Fruit fly (Drosophila melanogaster) whole organism: Measurements from ENCODE around the gene CG31145.

Experiments
- CG8478 ChIP-seq: fragments of >200 bp; optimal IDR thresholded peaks from 2 replicates; lab custom pipeline; 2018; ENCODE audit warnings: inconsistent platforms
- Dll ChIP-seq: fragments of >200 bp; optimal IDR thresholded peaks from 2 replicates; lab custom pipeline; 2017
- EcR ChIP-seq, 2 experiments: fragments of >200 bp; optimal IDR thresholded peaks; 2 replicates each; lab custom pipeline; 2017; ENCODE audit warnings: missing biosample characterization in 2 of 2, missing genetic modification characterization in 2 of 2, missing genetic modification reagents in 2 of 2
- pan ChIP-seq: fragments of >200 bp; optimal IDR thresholded peaks from 2 replicates; lab custom pipeline; 2017
- psq ChIP-seq: fragments of >200 bp; optimal IDR thresholded peaks from 2 replicates; lab custom pipeline; 2017
- usp ChIP-seq: fragments of >200 bp; optimal IDR thresholded peaks from 2 replicates; lab custom pipeline; 2017; ENCODE audit warnings: missing biosample characterization, missing genetic modification characterization, mixed read lengths

Gene CG31145

dm6 chr3R:23598934-23599333, 70.5 kb downstream of the CG31145 start, which contains the start of gene CG10183:
Gene CG10183, minus strand, starts transcription at chr3R:23599034.
- no peak for TF ChIP-seq pan (lab: Kevin White, UChicago)
- TF ChIP-seq CG8478 (lab: Kevin White, UChicago): no peak

DNA sequence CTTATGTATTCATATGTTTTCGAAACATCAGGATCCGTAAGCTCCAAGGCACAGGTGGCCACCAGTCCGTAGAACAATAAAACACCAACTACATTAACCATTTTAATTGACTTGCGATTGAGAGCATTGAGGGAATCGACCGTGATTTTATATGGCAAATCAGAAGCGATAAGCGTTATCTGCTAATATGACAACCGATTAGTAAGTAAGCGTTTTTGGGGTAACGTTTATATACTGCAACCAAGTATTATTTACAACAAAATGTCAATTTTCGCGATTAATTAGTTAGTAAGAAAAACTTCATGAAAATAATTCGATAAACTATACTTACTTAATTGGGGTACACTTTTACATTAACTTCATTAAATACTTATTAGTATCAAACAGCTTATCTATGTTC, 73.3 kb downstream of the CG31145 start, which contains the start of gene CG16723:
TSS of gene CG16723 (minus strand) at position 101 of the 400 bp plus-strand sequence.
- no peak for TF ChIP-seq CG8478 (lab: Kevin White, UChicago)
- no peak for TF ChIP-seq usp (GFP tag; lab: Kevin White, UChicago)
- no peak for TF ChIP-seq pan (lab: Kevin White, UChicago)
- TF ChIP-seq psq (lab: Kevin White, UChicago): no peak
- no peak for TF ChIP-seq EcR (GFP tag; optimal IDR thresholded peaks at IDR 0.05; lab: Kevin White, UChicago)
- TF ChIP-seq Dll: no peak

- TF ChIP-seq psq (lab: Kevin White, UChicago) (no peak), CG8478 (lab: Kevin White, UChicago) (no peak), usp (GFP tag; lab: Kevin White, UChicago) (no peak), EcR (GFP tag; optimal IDR thresholded peaks at IDR 0.05; lab: Kevin White, UChicago) (no peak)
These were observed 76.8 kb downstream of the CG31145 start, which contains the start of gene CG33337 for dm6 chr3R:23592669-23593068. Gene CG33337, minus strand, starts transcription at chr3R:23592769.

- no peak for TF ChIP-seq pan (lab: Kevin White, UChicago)
These were observed 79.7 kb downstream of the CG31145 start, which contains the start of gene CG10182 for dm6 chr3R:23589719-23590118. Gene CG10182, minus strand, starts transcription at chr3R:23589819.

DNA sequence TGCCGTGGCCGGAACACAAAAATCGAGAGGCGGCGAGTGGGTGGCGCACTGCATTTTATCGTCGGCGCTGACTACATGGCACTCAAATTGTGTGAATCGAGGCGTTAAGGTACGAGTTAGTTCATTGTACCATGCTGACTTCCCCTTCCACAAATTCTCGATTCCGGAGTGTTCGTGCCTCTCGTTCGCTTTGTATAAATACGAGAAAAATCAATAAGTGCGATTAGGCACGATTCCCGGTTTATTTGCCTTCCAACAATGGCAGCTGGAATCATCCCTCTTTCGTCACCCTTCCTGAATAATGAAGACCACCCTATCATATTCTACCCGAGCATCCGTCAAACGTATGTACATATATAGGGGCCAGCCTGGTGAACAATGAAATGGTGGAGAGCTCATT, 92.8 kb downstream of the CG31145 start:
- no peak for TF ChIP-seq psq (lab: Kevin White, UChicago)
- TF ChIP-seq Dll: no peak
- TF ChIP-seq pan (lab: Kevin White, UChicago): no peak
- no peak for TF ChIP-seq usp (GFP tag; lab: Kevin White, UChicago)
- no peak for TF ChIP-seq CG8478 (lab: Kevin White, UChicago)
- TF ChIP-seq EcR (GFP tag; optimal IDR thresholded peaks at IDR 0.05; lab: Kevin White, UChicago): no peak

- TF ChIP-seq Dll (no peak), CG8478 (lab: Kevin White, UChicago) (no peak), psq (lab: Kevin White, UChicago) (no peak), EcR (GFP tag; optimal IDR thresholded peaks at IDR 0.05; lab: Kevin White, UChicago) (no peak), usp (GFP tag; lab: Kevin White, UChicago) (no peak), pan (lab: Kevin White, UChicago) (no peak)
These were observed 100.3 kb downstream of the CG31145 start for dm6 chr3R:23569195-23569594.

dm6 chr3R:23557244-23557643, 112.2 kb downstream of the CG31145 start, which contains the start of gene beat-IV:
Gene beat-IV, plus strand, starts transcription at chr3R:23557412.
- TF ChIP-seq psq (lab: Kevin White, UChicago) (no peak), EcR (GFP tag; optimal IDR thresholded peaks at IDR 0.05; lab: Kevin White, UChicago) (no peak), usp (GFP tag; lab: Kevin White, UChicago) (no peak), CG8478 (lab: Kevin White, UChicago) (no peak), Dll (no peak), pan (lab: Kevin White, UChicago) (no peak)

- TF ChIP-seq Dll (no peak), CG8478 (lab: Kevin White, UChicago) (no peak), psq (lab: Kevin White, UChicago) (no peak), pan (lab: Kevin White, UChicago) (no peak), EcR (GFP tag; optimal IDR thresholded peaks at IDR 0.05; lab: Kevin White, UChicago) (no peak), usp (GFP tag; lab: Kevin White, UChicago) (no peak)
These were observed 112.6 kb downstream of the CG31145 start, which contains the start of gene CG10164 for dm6 chr3R:23556843-23557242. Gene CG10164, minus strand, starts transcription at chr3R:23556943.
